Fruit fly (Drosophila melanogaster) whole organism, embryonic: ENCODE results near the gene Pex7.

Experiments used
- Ada2b ChIP-seq: fragments of 200-800 bp; sonication (Bioruptor generic); IDR thresholded peaks from 2 replicates; pipeline ENCODE4 v1.3.6; 2022; ENCODE audit warnings: missing biosample characterization, missing genetic modification characterization
- Atf6 ChIP-seq: fragments of 200-800 bp; sonication (Bioruptor generic); IDR thresholded peaks from 2 replicates; pipeline ENCODE4 v1.3.6; 2022; ENCODE audit warnings: missing biosample characterization, missing genetic modification characterization
- Awh ChIP-seq: fragments of 200-800 bp; sonication (Bioruptor generic); IDR thresholded peaks from 2 replicates; pipeline ENCODE4, ENCODE4 v1.3.6; 2022; ENCODE audit warnings: missing biosample characterization, missing genetic modification characterization
- B-H1 ChIP-seq: fragments of 200-800 bp; sonication (Bioruptor generic); IDR thresholded peaks from 3 replicates; pipeline ENCODE4 v1.3.6; 2022; ENCODE audit warnings: missing biosample characterization, missing genetic modification characterization
- CG10274 ChIP-seq: fragments of 200-800 bp; sonication (Bioruptor generic); optimal IDR thresholded peaks from 3 replicates; lab custom pipeline; 2017; ENCODE audit warnings: missing biosample characterization, mild to moderate bottlenecking, missing genetic modification characterization
- CG11696 ChIP-seq: fragments of 200-800 bp; sonication (Bioruptor generic); IDR thresholded peaks from 2 replicates; pipeline ENCODE4 v1.3.6; 2022; ENCODE audit warnings: missing biosample characterization, missing genetic modification characterization
- CG12744 ChIP-seq: fragments of 200-800 bp; sonication (Bioruptor generic); optimal IDR thresholded peaks from 2 replicates; lab custom pipeline; 2016; ENCODE audit warnings: missing biosample characterization, missing genetic modification characterization
- CG12769 ChIP-seq: fragments of 200-800 bp; sonication (Bioruptor generic); optimal IDR thresholded peaks from 2 replicates; lab custom pipeline; 2019; ENCODE audit warnings: missing biosample characterization, mild to moderate bottlenecking, missing genetic modification characterization, moderate library complexity
- CG15011 ChIP-seq: fragments of 200-800 bp; sonication (Bioruptor generic); optimal IDR thresholded peaks from 3 replicates; lab custom pipeline; 2018; ENCODE audit warnings: missing biosample characterization, mild to moderate bottlenecking, missing genetic modification characterization
- CG16815 ChIP-seq: fragments of 200-800 bp; sonication (Bioruptor generic); optimal IDR thresholded peaks from 3 replicates; lab custom pipeline; 2017; ENCODE audit warnings: missing biosample characterization, mild to moderate bottlenecking, missing genetic modification characterization
- CG17912 ChIP-seq: fragments of 200-800 bp; sonication (Bioruptor generic); optimal IDR thresholded peaks from 2 replicates; lab custom pipeline; 2018; ENCODE audit warnings: missing biosample characterization, mild to moderate bottlenecking, missing genetic modification characterization
- CG30020 ChIP-seq: fragments of 200-800 bp; optimal IDR thresholded peaks from 2 replicates; lab custom pipeline; 2019; ENCODE audit warnings: missing biosample characterization, mild to moderate bottlenecking, missing genetic modification characterization, moderate library complexity
- CG30431 ChIP-seq: fragments of 200-800 bp; sonication (Bioruptor generic); optimal IDR thresholded peaks from 2 replicates; lab custom pipeline; 2017; ENCODE audit warnings: missing biosample characterization, missing genetic modification characterization
- CG3847 ChIP-seq: fragments of 200-800 bp; sonication (Bioruptor generic); IDR thresholded peaks from 2 replicates; pipeline ENCODE4 v1.3.6; 2022; ENCODE audit warnings: missing biosample characterization, missing genetic modification characterization
- CG4282 ChIP-seq: fragments of 200-800 bp; sonication (Bioruptor generic); optimal IDR thresholded peaks from 2 replicates; lab custom pipeline; 2016; ENCODE audit warnings: missing biosample characterization, missing genetic modification characterization
- CG4360 ChIP-seq: fragments of 200-800 bp; sonication (Bioruptor generic); IDR thresholded peaks from 2 replicates; pipeline ENCODE4 v1.3.6; 2022; ENCODE audit warnings: missing biosample characterization, missing genetic modification characterization
- CG4617 ChIP-seq: fragments of 200-800 bp; sonication (Bioruptor generic); optimal IDR thresholded peaks from 3 replicates; lab custom pipeline; 2016; ENCODE audit warnings: missing biosample characterization, missing genetic modification characterization, borderline replicate concordance
- CG6254 ChIP-seq: fragments of 200-800 bp; sonication (Bioruptor generic); optimal IDR thresholded peaks from 3 replicates; lab custom pipeline; 2017; ENCODE audit warnings: mild to moderate bottlenecking, missing biosample characterization, missing genetic modification reagents, missing genetic modification characterization
- CG6654 ChIP-seq: fragments of 200-800 bp; sonication (Bioruptor generic); optimal IDR thresholded peaks from 2 replicates; lab custom pipeline; 2017; ENCODE audit warnings: missing biosample characterization, mild to moderate bottlenecking, missing genetic modification characterization
- CG7357 ChIP-seq: fragments of 200-800 bp; sonication (Bioruptor generic); IDR thresholded peaks from 3 replicates; pipeline ENCODE4 v1.3.6; 2022; ENCODE audit warnings: missing biosample characterization, missing genetic modification characterization
- CG7745 ChIP-seq: fragments of 200-800 bp; sonication (Bioruptor generic); optimal IDR thresholded peaks from 2 replicates; lab custom pipeline; 2018; ENCODE audit warnings: missing biosample characterization, mild to moderate bottlenecking, missing genetic modification characterization, moderate library complexity
- CG7786 ChIP-seq: fragments of 200-800 bp; sonication (Bioruptor generic); optimal IDR thresholded peaks from 2 replicates; lab custom pipeline; 2016; ENCODE audit warnings: missing biosample characterization, missing genetic modification characterization
- ERR ChIP-seq: fragments of 200-800 bp; sonication (Bioruptor generic); optimal IDR thresholded peaks from 2 replicates; lab custom pipeline; 2016; ENCODE audit warnings: missing biosample characterization, missing genetic modification characterization
- Gug ChIP-seq: fragments of 200-800 bp; sonication (Bioruptor generic); IDR thresholded peaks from 4 replicates; pipeline ENCODE4 v1.3.6; 2022; ENCODE audit warnings: missing biosample characterization, missing genetic modification characterization
- HLHmδ ChIP-seq: fragments of 200-800 bp; sonication (Bioruptor generic); optimal IDR thresholded peaks from 2 replicates; lab custom pipeline; 2018; ENCODE audit warnings: missing biosample characterization, mild to moderate bottlenecking, missing genetic modification characterization, moderate library complexity
- Hr3 ChIP-seq: fragments of 200-800 bp; sonication (Bioruptor generic); optimal IDR thresholded peaks from 3 replicates; lab custom pipeline; 2016; ENCODE audit warnings: missing biosample characterization, missing genetic modification characterization
- Hr51 ChIP-seq, 2 experiments: fragments of 200-800 bp; sonication (Bioruptor generic); optimal IDR thresholded peaks; 2 replicates in 1 of 2; 3 replicates in 1 of 2; lab custom pipeline; 2016 to 2018; ENCODE audit warnings: missing biosample characterization in 2 of 2, missing genetic modification characterization in 2 of 2, mild to moderate bottlenecking in 1 of 2, moderate library complexity in 1 of 2
- Hsf ChIP-seq: fragments of 200-800 bp; sonication (Bioruptor generic); optimal IDR thresholded peaks from 3 replicates; lab custom pipeline; 2016; ENCODE audit warnings: missing biosample characterization, missing genetic modification characterization
- Kr ChIP-seq: fragments of 200-800 bp; sonication (Bioruptor generic); optimal IDR thresholded peaks from 2 replicates; lab custom pipeline; 2017; ENCODE audit warnings: missing biosample characterization, mild to moderate bottlenecking, missing genetic modification characterization
- Lpt ChIP-seq: fragments of >200 bp; optimal IDR thresholded peaks from 2 replicates; lab custom pipeline; 2018; ENCODE audit warnings: missing biosample characterization, missing genetic modification characterization
- Meics ChIP-seq: fragments of 200-800 bp; sonication (Bioruptor generic); optimal IDR thresholded peaks from 2 replicates; lab custom pipeline; 2017; ENCODE audit warnings: missing biosample characterization, mild to moderate bottlenecking, missing genetic modification characterization
- Rx ChIP-seq: fragments of 200-800 bp; sonication (Bioruptor generic); IDR thresholded peaks from 2 replicates; pipeline ENCODE4 v1.3.6; 2022; ENCODE audit warnings: missing biosample characterization, missing genetic modification characterization
- Sry-δ ChIP-seq: fragments of 200-800 bp; sonication (Bioruptor generic); optimal IDR thresholded peaks from 2 replicates; lab custom pipeline; 2016; ENCODE audit warnings: missing biosample characterization, missing genetic modification characterization
- TFAM ChIP-seq: fragments of 200-800 bp; sonication (Bioruptor generic); optimal IDR thresholded peaks from 2 replicates; lab custom pipeline; 2017; ENCODE audit warnings: missing biosample characterization, missing genetic modification characterization, inconsistent platforms
- ara ChIP-seq: fragments of 200-800 bp; sonication (Bioruptor generic); IDR thresholded peaks from 2 replicates; pipeline ENCODE4 v1.3.6; 2022; ENCODE audit warnings: missing biosample characterization, missing genetic modification characterization
- dati ChIP-seq: fragments of 200-800 bp; sonication (Bioruptor generic); IDR thresholded peaks from 2 replicates; pipeline ENCODE4 v1.3.6; 2022; ENCODE audit warnings: missing biosample characterization, missing genetic modification characterization
- dmrt99B ChIP-seq: fragments of 200-800 bp; sonication (Bioruptor generic); optimal IDR thresholded peaks from 2 replicates; lab custom pipeline; 2018; ENCODE audit warnings: missing biosample characterization, mild to moderate bottlenecking, missing genetic modification characterization, moderate library complexity
- dpn ChIP-seq, 2 experiments: fragments of 200-800 bp; sonication (Bioruptor generic); optimal IDR thresholded peaks; 3 replicates each; lab custom pipeline; 2016; ENCODE audit warnings: missing biosample characterization in 2 of 2, missing genetic modification characterization in 2 of 2
- fd3F ChIP-seq: fragments of 200-800 bp; sonication (Bioruptor generic); optimal IDR thresholded peaks from 2 replicates; lab custom pipeline; 2018; ENCODE audit warnings: missing biosample characterization, mild to moderate bottlenecking, missing genetic modification characterization, moderate library complexity
- fru ChIP-seq: fragments of >200 bp; optimal IDR thresholded peaks from 2 replicates; lab custom pipeline; 2017
- fu2 ChIP-seq: fragments of 200-800 bp; sonication (Bioruptor generic); optimal IDR thresholded peaks from 2 replicates; lab custom pipeline; 2016; ENCODE audit warnings: missing biosample characterization, missing genetic modification characterization
- gsb-n ChIP-seq: fragments of 200-800 bp; sonication (Bioruptor generic); optimal IDR thresholded peaks from 3 replicates; lab custom pipeline; 2018; ENCODE audit warnings: missing biosample characterization, mild to moderate bottlenecking, missing genetic modification characterization
- lbe ChIP-seq: fragments of 200-800 bp; sonication (Bioruptor generic); optimal IDR thresholded peaks from 2 replicates; lab custom pipeline; 2016; ENCODE audit warnings: missing biosample characterization, mild to moderate bottlenecking, missing genetic modification characterization
- mld ChIP-seq: fragments of 200-800 bp; sonication (Bioruptor generic); IDR thresholded peaks from 3 replicates; pipeline ENCODE4 v1.3.6; 2022; ENCODE audit warnings: missing biosample characterization, missing genetic modification characterization; ENCODE audit not compliant: partially characterized antibody
- pum ChIP-seq: fragments of 200-800 bp; sonication (Bioruptor generic); optimal IDR thresholded peaks from 2 replicates; lab custom pipeline; 2016; ENCODE audit warnings: missing biosample characterization, missing genetic modification characterization
- sens ChIP-seq: fragments of 200-800 bp; sonication (Bioruptor generic); peaks from one replicate; lab custom pipeline; 2016; ENCODE audit warnings: missing biosample characterization, missing genetic modification characterization
- shn ChIP-seq: fragments of 200-800 bp; sonication (Bioruptor generic); optimal IDR thresholded peaks from 3 replicates; lab custom pipeline; 2016; ENCODE audit warnings: missing biosample characterization, missing genetic modification characterization
- slbo ChIP-seq: fragments of 200-800 bp; sonication (Bioruptor generic); IDR thresholded peaks from 2 replicates; pipeline ENCODE4 v1.3.6; 2022; ENCODE audit warnings: missing biosample characterization, missing genetic modification characterization
- so ChIP-seq: fragments of 200-800 bp; sonication (Bioruptor generic); IDR thresholded peaks from 3 replicates; pipeline ENCODE4 v1.3.6; 2022; ENCODE audit warnings: missing biosample characterization, missing genetic modification characterization
- sr ChIP-seq: fragments of 200-800 bp; sonication (Bioruptor generic); IDR thresholded peaks from 3 replicates; pipeline ENCODE4 v1.3.6; 2022; ENCODE audit warnings: missing biosample characterization, missing genetic modification characterization
- tna ChIP-seq: fragments of 200-800 bp; sonication (Bioruptor generic); IDR thresholded peaks from 2 replicates; pipeline ENCODE4 v1.3.6; 2022; ENCODE audit warnings: missing biosample characterization, missing genetic modification characterization; ENCODE audit not compliant: partially characterized antibody

Gene Pex7

DNA sequence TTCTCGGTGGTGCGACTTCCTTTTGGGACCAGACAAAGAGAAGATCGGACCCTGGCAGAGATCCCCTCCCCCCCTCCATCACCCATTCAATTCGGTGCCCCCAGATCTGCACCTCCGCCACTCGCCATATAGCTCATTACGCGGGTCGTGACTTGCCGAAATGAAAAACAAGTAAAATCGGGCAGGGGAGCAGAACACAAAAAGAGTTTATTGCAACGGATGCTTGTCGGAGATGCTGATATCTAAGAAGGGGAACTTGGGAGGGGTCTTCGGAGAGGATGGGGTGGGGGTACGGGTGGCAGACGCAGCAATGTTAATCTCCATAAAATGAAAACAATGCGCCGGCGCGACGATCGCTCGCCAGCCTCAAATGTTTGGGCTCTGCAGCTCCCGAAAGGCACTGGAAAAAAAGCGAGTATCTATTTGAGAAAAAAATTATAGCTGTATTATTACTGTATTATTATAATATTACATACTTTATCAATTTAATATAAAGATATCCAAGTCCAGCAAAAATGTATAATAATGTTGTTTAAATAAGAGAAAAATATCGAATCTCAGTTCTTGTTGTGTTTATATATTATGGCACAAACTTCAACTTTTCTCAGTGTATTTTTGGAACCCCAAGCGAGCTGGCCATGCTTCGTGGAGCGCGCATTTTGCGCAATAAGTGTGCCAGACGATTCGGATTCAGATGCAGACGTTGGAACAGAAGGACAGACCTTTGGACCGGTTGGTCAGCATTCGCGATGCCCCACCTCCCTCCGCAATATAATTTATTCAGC lies 21.1 kb downstream of the Pex7 start (continued):
- TF ChIP-seq CG4360 (GFP tag; lab: Robert Waterston, UW) (no peak), CG7745 (tag; lab: Kevin White, UChicago) (no peak), shn (GFP tag; lab: Kevin White, UChicago) (no peak), CG12744 (GFP tag; lab: Kevin White, UChicago) (no peak), Awh (GFP tag; lab: Robert Waterston, UW) (no peak), ara (peak; percentile 63; the same call in 1 of the 2 replicates), Ada2b (GFP tag; lab: Robert Waterston, UW) (no peak), fru (lab: Kevin White, UChicago) (no peak), dpn (GFP tag; optimal IDR thresholded peaks at IDR 0.05; lab: Kevin White, UChicago) (no peak), CG3847 (GFP tag; lab: Robert Waterston, UW) (no peak), dmrt99B (peak; percentile 61), HLHmδ (GFP tag; lab: Kevin White, UChicago) (no peak), CG6654 (no peak), Rx (GFP tag; lab: Robert Waterston, UW) (no peak), CG30020 (tag; lab: Kevin White, UChicago) (no peak), gsb-n (peak; percentile 42), TFAM (GFP tag; lab: Kevin White, UChicago) (no peak), Lpt (no peak), CG4617 (GFP tag; lab: Kevin White, UChicago) (no peak), ERR (GFP tag; lab: Kevin White, UChicago) (no peak), lbe (GFP tag; lab: Kevin White, UChicago) (peak; percentile 87), Hsf (no peak), Sry-δ (GFP tag; lab: Kevin White, UChicago) (no peak), tna (GFP tag; lab: Robert Waterston, UW) (no peak), sr (GFP tag; lab: Robert Waterston, UW) (no peak), CG16815 (GFP tag; lab: Kevin White, UChicago) (peak; percentile 15), pum (GFP tag; lab: Kevin White, UChicago) (no peak), Gug (GFP tag; lab: Robert Waterston, UW) (no peak), Hr3 (no peak), B-H1 (GFP tag; lab: Robert Waterston, UW) (no peak), Kr (GFP tag; lab: Kevin White, UChicago) (no peak), fd3F (GFP tag; lab: Kevin White, UChicago) (no peak), slbo (GFP tag; lab: Robert Waterston, UW) (no peak), CG12769 (tag; lab: Kevin White, UChicago) (no peak), fu2 (GFP tag; lab: Kevin White, UChicago) (no peak), Atf6 (GFP tag; lab: Robert Waterston, UW) (no peak), CG7786 (GFP tag; lab: Kevin White, UChicago) (no peak), mld (GFP tag; lab: Robert Waterston, UW) (no peak), dati (GFP tag; lab: Robert Waterston, UW) (no peak), CG4282 (GFP tag; lab: Kevin White, UChicago) (no peak), sens (GFP tag; lab: Kevin White, UChicago) (no peak), Meics (GFP tag; lab: Kevin White, UChicago) (no peak), CG15011 (GFP tag; lab: Kevin White, UChicago) (no peak), Hr51 (GFP tag; optimal IDR thresholded peaks at IDR 0.05; lab: Kevin White, UChicago) (peak in 1 of 2 experiments; percentile 46), CG11696 (no peak), CG10274 (GFP tag; lab: Kevin White, UChicago) (no peak), CG30431 (no peak), so (no peak), CG7357 (GFP tag; lab: Robert Waterston, UW) (no peak), CG17912 (no peak), CG6254 (GFP tag; lab: Kevin White, UChicago) (peak; percentile 26)
